Worm (Caenorhabditis elegans): ENCODE results near the gene mog-3.
A peak's percentile ranks its signal among the peaks of the same experiment; 100 is the strongest.

Gene mog-3

ce11 chrIII:5304044-5304443 lies 4.4 kb upstream of the mog-3 start:
- no peak for TF ChIP-seq aptf-3 (GFP tag; IDR thresholded peaks at IDR 0.05)
- no peak for TF ChIP-seq dpff-1 (tag; optimal IDR thresholded peaks at IDR 0.05)
- TF ChIP-seq zfh-2 (GFP tag; conservative IDR thresholded peaks at IDR 0.05), result no peak
- no peak for TF ChIP-seq ceh-91 (GFP tag; IDR thresholded peaks at IDR 0.05)
- no peak for TF ChIP-seq F10E7.11 (tag; optimal IDR thresholded peaks at IDR 0.05)
- TF ChIP-seq efl-1 (GFP tag; optimal IDR thresholded peaks at IDR 0.05), result no peak
- TF ChIP-seq nhr-179 (tag; optimal IDR thresholded peaks at IDR 0.05), result no peak
- no peak for TF ChIP-seq lin-35 (GFP tag; optimal IDR thresholded peaks at IDR 0.05)
- TF ChIP-seq attf-6 (GFP tag; IDR thresholded peaks at IDR 0.05), result no peak
- TF ChIP-seq egl-18 (GFP tag; IDR thresholded peaks at IDR 0.05), result no peak

- TF ChIP-seq attf-6 (GFP tag; IDR thresholded peaks at IDR 0.05) (peak; percentile 68; the same call in 1 of the 2 replicates), lin-35 (GFP tag; optimal IDR thresholded peaks at IDR 0.05) (peak in 1 of 3 experiments; percentile 43), madf-8 (GFP tag; conservative IDR thresholded peaks at IDR 0.05) (peak; percentile 59), tbx-9 (tag; optimal IDR thresholded peaks at IDR 0.05; ENCODE audit: borderline replicate concordance) (no peak), repo-1 (tag; optimal IDR thresholded peaks at IDR 0.05) (peak; percentile 67), xnd-1 (tag; optimal IDR thresholded peaks at IDR 0.05) (peak; percentile 18), dpl-1 (GFP tag; optimal IDR thresholded peaks at IDR 0.05) (peak; percentile 23), chd-7 (tag; optimal IDR thresholded peaks at IDR 0.05) (peak; percentile 74), mel-28 (tag; optimal IDR thresholded peaks at IDR 0.05; ENCODE audit: borderline replicate concordance) (no peak), rec-8 (tag; optimal IDR thresholded peaks at IDR 0.05) (peak; percentile 83 to 93), lin-54 (GFP tag; optimal IDR thresholded peaks at IDR 0.05) (peak; percentile 74), K12H6.12 (tag; optimal IDR thresholded peaks at IDR 0.05) (peak; percentile 24), Y79H2A.3 (GFP tag; conservative IDR thresholded peaks at IDR 0.05) (no peak), K11D2.4 (GFP tag; IDR thresholded peaks at IDR 0.05) (no peak), ceh-91 (GFP tag; IDR thresholded peaks at IDR 0.05) (peak; percentile 48; the same call in 1 of the 2 replicates), zfh-2 (GFP tag; conservative IDR thresholded peaks at IDR 0.05) (no peak), T07F8.4 (tag; optimal IDR thresholded peaks at IDR 0.05) (peak; percentile 70), somi-1 (GFP tag; optimal IDR thresholded peaks at IDR 0.05) (peak; percentile 76), hmg-20 (GFP tag; IDR thresholded peaks at IDR 0.05) (peak; percentile 46; the same call in 1 of the 2 replicates), mes-4 (tag; optimal IDR thresholded peaks at IDR 0.05) (no peak), ceh-58 (GFP tag; IDR thresholded peaks at IDR 0.05) (peak; percentile 91; the same call in 1 of the 2 replicates), ccch-3 (GFP tag; optimal IDR thresholded peaks at IDR 0.05) (no peak), snpc-4 (GFP tag; optimal IDR thresholded peaks at IDR 0.05) (peak; percentile 52), snpc-4 (tag; optimal IDR thresholded peaks at IDR 0.05) (peak in 1 of 4 experiments; percentile 78), F57C9.4 (tag; optimal IDR thresholded peaks at IDR 0.05) (no peak), Y53G8AR.9 (GFP tag; conservative IDR thresholded peaks at IDR 0.05) (peak; percentile 68; the same call in 1 of the 2 replicates), B0261.1 (tag; optimal IDR thresholded peaks at IDR 0.05) (peak; percentile 95), ceh-79 (tag; optimal IDR thresholded peaks at IDR 0.05) (peak; percentile 91), pbrm-1 (GFP tag; IDR thresholded peaks at IDR 0.05) (peak; percentile 86), F39B2.1 (GFP tag; IDR thresholded peaks at IDR 0.05) (no peak), gei-17 (GFP tag; optimal IDR thresholded peaks at IDR 0.05) (no peak), F49E8.2 (tag; optimal IDR thresholded peaks at IDR 0.05; ENCODE audit: insufficient read depth) (peak; percentile 66), madf-6 (GFP tag; IDR thresholded peaks at IDR 0.05) (no peak; the same call in 1 of the 2 replicates), hlh-12 (tag; optimal IDR thresholded peaks at IDR 0.05) (peak; percentile 61), ets-4 (GFP tag; optimal IDR thresholded peaks at IDR 0.05) (no peak), ZK185.1 (tag; optimal IDR thresholded peaks at IDR 0.05; ENCODE audit: poor library complexity, severe bottlenecking) (peak; percentile 94), fkh-3 (tag; optimal IDR thresholded peaks at IDR 0.05) (peak; percentile 81), ztf-25 (GFP tag; IDR thresholded peaks at IDR 0.05) (peak; percentile 99), nhr-90 (tag; optimal IDR thresholded peaks at IDR 0.05) (peak; percentile 95), mcd-1 (GFP tag; IDR thresholded peaks at IDR 0.05) (no peak; the same call in 1 of the 2 replicates), sptf-2 (GFP tag; optimal IDR thresholded peaks at IDR 0.05) (no peak)
Observed at ce11 chrIII:5305725-5306124, 2.7 kb upstream of the mog-3 start.

Measured in whole organism, young adult.